Worm (Caenorhabditis elegans) whole organism, young adult: ENCODE data around the gene T22B7.7.

Source experiments
- B0019.2 ChIP-seq: fragments of 200-800 bp; sonication (Bioruptor generic); conservative IDR thresholded peaks from 2 replicates; pipeline ENCODE4 v1.3.6; 2022; ENCODE audit warnings: missing genetic modification reagents, missing genetic modification characterization, missing compliant biosample characterization
- B0261.1 ChIP-seq: sonication (generic microtip); optimal IDR thresholded peaks from 2 replicates; lab custom pipeline; 2016; ENCODE audit warnings: mild to moderate bottlenecking, missing genetic modification characterization, moderate library complexity, missing compliant biosample characterization
- C17E4.6 ChIP-seq: fragments of 200-800 bp; sonication (Bioruptor generic); IDR thresholded peaks from 2 replicates; pipeline ENCODE4 v1.3.6; 2022; ENCODE audit warnings: missing genetic modification reagents, missing genetic modification characterization, missing compliant biosample characterization
- D2030.7 ChIP-seq: fragments of 200-800 bp; sonication (Bioruptor generic); IDR thresholded peaks from 2 replicates; pipeline ENCODE4 v1.3.6; 2022; ENCODE audit warnings: missing genetic modification reagents, missing genetic modification characterization, missing compliant biosample characterization
- F23B12.7 ChIP-seq: sonication (generic microtip); optimal IDR thresholded peaks from 2 replicates; lab custom pipeline; 2017; ENCODE audit warnings: missing genetic modification characterization, mild to moderate bottlenecking, missing compliant biosample characterization, antibody characterized with exemption, moderate library complexity; ENCODE audit not compliant: insufficient read depth
- K11D2.4 ChIP-seq: fragments of 200-800 bp; sonication (Bioruptor generic); IDR thresholded peaks from 2 replicates; pipeline ENCODE4 v1.3.6; 2022; ENCODE audit warnings: missing genetic modification reagents, missing genetic modification characterization, missing compliant biosample characterization
- T07F8.4 ChIP-seq: sonication (generic microtip); optimal IDR thresholded peaks from 2 replicates; lab custom pipeline; 2016; ENCODE audit warnings: mild to moderate bottlenecking, missing genetic modification characterization, moderate library complexity, missing compliant biosample characterization
- Y53G8AR.9 ChIP-seq: fragments of 200-800 bp; sonication (Bioruptor generic); conservative IDR thresholded peaks from 2 replicates; pipeline ENCODE4 v1.3.6; 2022; ENCODE audit warnings: missing genetic modification reagents, missing genetic modification characterization, missing compliant biosample characterization
- attf-5 ChIP-seq: fragments of 200-800 bp; sonication (Bioruptor generic); optimal IDR thresholded peaks from 2 replicates; lab custom pipeline; 2018; ENCODE audit warnings: mild to moderate bottlenecking, missing genetic modification characterization, missing compliant biosample characterization
- ceh-79 ChIP-seq: sonication (generic microtip); optimal IDR thresholded peaks from 2 replicates; lab custom pipeline; 2017; ENCODE audit warnings: mild to moderate bottlenecking, missing genetic modification characterization, missing compliant biosample characterization
- ceh-91 ChIP-seq: fragments of 200-800 bp; sonication (Bioruptor generic); IDR thresholded peaks from 2 replicates; pipeline ENCODE4 v1.3.6; 2022; ENCODE audit warnings: missing genetic modification reagents, missing genetic modification characterization, missing compliant biosample characterization
- die-1 ChIP-seq: sonication (generic microtip); optimal IDR thresholded peaks from 2 replicates; lab custom pipeline; 2016; ENCODE audit warnings: missing genotype, mild to moderate bottlenecking, missing genetic modification characterization, missing compliant biosample characterization
- dpff-1 ChIP-seq: sonication (generic microtip); optimal IDR thresholded peaks from 2 replicates; lab custom pipeline; 2017; ENCODE audit warnings: mild to moderate bottlenecking, missing genetic modification characterization, missing compliant biosample characterization
- efl-1 ChIP-seq: fragments of 150-350 bp; optimal IDR thresholded peaks from 2 replicates; lab custom pipeline; 2014; ENCODE audit warnings: missing biosample characterization, missing genetic modification reagents, missing genetic modification characterization
- ekl-4 ChIP-seq: fragments of 200-800 bp; sonication (Bioruptor generic); IDR thresholded peaks from 2 replicates; pipeline ENCODE4 v1.3.6; 2022; ENCODE audit warnings: missing genetic modification reagents, missing genetic modification characterization, missing compliant biosample characterization
- fkh-3 ChIP-seq: sonication (generic microtip); optimal IDR thresholded peaks from 2 replicates; lab custom pipeline; 2016; ENCODE audit warnings: mild to moderate bottlenecking, missing genetic modification characterization, missing compliant biosample characterization
- hmg-1.2 ChIP-seq: fragments of 200-800 bp; sonication (Bioruptor generic); IDR thresholded peaks from 2 replicates; pipeline ENCODE4 v1.3.6; 2022; ENCODE audit warnings: missing genetic modification reagents, missing genetic modification characterization, missing compliant biosample characterization
- hsf-1 ChIP-seq: fragments of 200-800 bp; sonication (Bioruptor generic); IDR thresholded peaks from 2 replicates; pipeline ENCODE4 v1.3.6; 2022; ENCODE audit warnings: missing genetic modification reagents, missing genetic modification characterization, missing compliant biosample characterization
- let-607 ChIP-seq, 2 experiments: fragments of 200-800 bp in 1 of 2; sonication (Bioruptor generic) in 1 of 2; sonication (generic microtip) in 1 of 2; optimal IDR thresholded peaks; 2 replicates each; lab custom pipeline; 2016 to 2018; ENCODE audit warnings: mild to moderate bottlenecking in 2 of 2, missing compliant biosample characterization in 2 of 2, missing genetic modification characterization in 2 of 2, moderate library complexity in 2 of 2, missing genotype in 1 of 2
- madf-6 ChIP-seq: fragments of 200-800 bp; sonication (Bioruptor generic); IDR thresholded peaks from 2 replicates; pipeline ENCODE4 v1.3.6; 2022; ENCODE audit warnings: missing genetic modification reagents, missing genetic modification characterization, missing compliant biosample characterization
- nfya-1 ChIP-seq: sonication (generic microtip); optimal IDR thresholded peaks from 2 replicates; lab custom pipeline; 2017; ENCODE audit warnings: antibody characterized with exemption, missing compliant biosample characterization, missing genetic modification characterization, borderline replicate concordance; ENCODE audit not compliant: insufficient read depth
- nfyb-1 ChIP-seq: fragments of 200-800 bp; sonication (Bioruptor generic); IDR thresholded peaks from 2 replicates; pipeline ENCODE4 v1.3.6; 2022; ENCODE audit warnings: missing genetic modification reagents, missing genetic modification characterization, missing compliant biosample characterization
- nhr-179 ChIP-seq: sonication (generic microtip); optimal IDR thresholded peaks from 2 replicates; lab custom pipeline; 2016; ENCODE audit warnings: mild to moderate bottlenecking, missing genetic modification characterization, missing compliant biosample characterization
- pha-4 ChIP-seq: fragments of 150-350 bp; sonication (generic microtip); optimal IDR thresholded peaks from 2 replicates; lab custom pipeline; 2014; ENCODE audit warnings: missing biosample characterization, missing genetic modification reagents, missing genetic modification characterization
- repo-1 ChIP-seq: sonication (generic microtip); optimal IDR thresholded peaks from 2 replicates; lab custom pipeline; 2017; ENCODE audit warnings: mild to moderate bottlenecking, missing genetic modification characterization, missing compliant biosample characterization
- rpc-1 ChIP-seq, 2 experiments: fragments of 150-350 bp in 1 of 2; sonication (generic microtip) in 1 of 2; optimal IDR thresholded peaks; 2 replicates each; lab custom pipeline; 2014 to 2018; ENCODE audit warnings: missing biosample characterization in 1 of 2, missing genetic modification characterization in 1 of 2, missing genetic modification reagents in 1 of 2, missing genotype in 1 of 2
- snpc-3.4 ChIP-seq: sonication (generic microtip); optimal IDR thresholded peaks from 2 replicates; lab custom pipeline; 2017; ENCODE audit warnings: missing genetic modification characterization, mild to moderate bottlenecking, missing compliant biosample characterization, antibody characterized with exemption, moderate library complexity, missing genotype, missing genetic modification reagents
- snpc-4 ChIP-seq, 5 experiments: fragments of 150-350 bp in 1 of 5; sonication (generic microtip) in 4 of 5; optimal IDR thresholded peaks; 2 replicates each; lab custom pipeline; 2014 to 2018; ENCODE audit warnings: missing genetic modification characterization in 5 of 5, missing biosample characterization in 3 of 5, antibody characterized with exemption in 2 of 5, mild to moderate bottlenecking in 2 of 5, missing compliant biosample characterization in 2 of 5, missing genotype in 2 of 5, moderate library complexity in 2 of 5, missing genetic modification reagents in 1 of 5
- unc-62 ChIP-seq: fragments of 150-350 bp; optimal IDR thresholded peaks from 2 replicates; lab custom pipeline; 2014; ENCODE audit warnings: missing biosample characterization, missing genetic modification reagents, missing genetic modification characterization
- xnd-1 ChIP-seq: sonication (generic microtip); optimal IDR thresholded peaks from 2 replicates; lab custom pipeline; 2016; ENCODE audit warnings: missing genotype, missing genetic modification reagents, missing genetic modification characterization, missing compliant biosample characterization
- ztf-25 ChIP-seq: fragments of 200-800 bp; sonication (Bioruptor generic); IDR thresholded peaks from 2 replicates; pipeline ENCODE4 v1.3.6; 2022; ENCODE audit warnings: missing genetic modification reagents, missing genetic modification characterization, missing compliant biosample characterization
- ztf-26 ChIP-seq: sonication (generic microtip); optimal IDR thresholded peaks from 2 replicates; lab custom pipeline; 2017; ENCODE audit warnings: missing genetic modification characterization, missing compliant biosample characterization
- ztf-3 ChIP-seq: fragments of 200-800 bp; sonication (Bioruptor generic); optimal IDR thresholded peaks from 2 replicates; lab custom pipeline; 2018; ENCODE audit warnings: mild to moderate bottlenecking, missing genetic modification characterization, missing compliant biosample characterization

Gene T22B7.7

ce11 chrX:5621793-5622192, 32.1 kb downstream of the T22B7.7 start (continued):
- no peak for TF ChIP-seq let-607 (tag; optimal IDR thresholded peaks at IDR 0.05; lab: Kevin White, UChicago)
- no peak for TF ChIP-seq ztf-26 (tag; lab: Kevin White, UChicago)
- TF ChIP-seq ceh-79 (tag; lab: Kevin White, UChicago), result no peak
- TF ChIP-seq ztf-25 (GFP tag; lab: Robert Waterston, UW), result no peak

- TF ChIP-seq snpc-4 (GFP tag; optimal IDR thresholded peaks at IDR 0.05; lab: Kevin White, UChicago) (no peak), snpc-4 (tag; optimal IDR thresholded peaks at IDR 0.05; lab: Kevin White, UChicago) (no peak), D2030.7 (GFP tag; lab: Robert Waterston, UW) (no peak), T07F8.4 (tag; lab: Kevin White, UChicago) (no peak)
These were observed 37.9 kb downstream of the T22B7.7 start for ce11 chrX:5616000-5616399.

- no peak for TF ChIP-seq rpc-1 (optimal IDR thresholded peaks at IDR 0.05; lab: Kevin White, UChicago)
- no peak for TF ChIP-seq rpc-1 (tag; optimal IDR thresholded peaks at IDR 0.05; lab: Kevin White, UChicago)
- TF ChIP-seq xnd-1 (tag; lab: Kevin White, UChicago), result no peak
- TF ChIP-seq nhr-179 (tag; lab: Kevin White, UChicago), result no peak
- no peak for TF ChIP-seq ekl-4 (GFP tag; lab: Robert Waterston, UW)
- TF ChIP-seq nfyb-1, result no peak
- TF ChIP-seq ceh-91, result no peak
- no peak for TF ChIP-seq repo-1 (tag; lab: Kevin White, UChicago)
- TF ChIP-seq attf-5 (GFP tag; lab: Kevin White, UChicago), result no peak
- TF ChIP-seq K11D2.4, result no peak
- TF ChIP-seq F23B12.7, result no peak
- TF ChIP-seq C17E4.6 (GFP tag; lab: Robert Waterston, UW), result no peak
These were observed 42.7 kb downstream of the T22B7.7 start, which contains the start of gene octr-1 for ce11 chrX:5611155-5611554. Gene octr-1 (minus strand): TSS chrX:5611255.

ce11 chrX:5605049-5605448, 48.8 kb downstream of the T22B7.7 start:
- no peak for TF ChIP-seq snpc-3.4 (tag; lab: Kevin White, UChicago)
- no peak for TF ChIP-seq pha-4 (tag; lab: Kevin White, UChicago)
- TF ChIP-seq K11D2.4, result no peak
- TF ChIP-seq madf-6, result no peak
- no peak for TF ChIP-seq dpff-1
- TF ChIP-seq Y53G8AR.9, result no peak
- TF ChIP-seq ztf-3 (GFP tag; lab: Kevin White, UChicago), result no peak
- TF ChIP-seq attf-5 (GFP tag; lab: Kevin White, UChicago), result no peak
- no peak for TF ChIP-seq unc-62 (GFP tag; lab: Kevin White, UChicago)
- TF ChIP-seq fkh-3 (tag; lab: Kevin White, UChicago), result no peak
- TF ChIP-seq efl-1 (GFP tag; lab: Kevin White, UChicago), result no peak
- no peak for TF ChIP-seq die-1
- no peak for TF ChIP-seq hsf-1 (GFP tag; lab: Robert Waterston, UW)
- TF ChIP-seq hmg-1.2 (GFP tag; lab: Robert Waterston, UW), result no peak
- no peak for TF ChIP-seq B0261.1 (tag; lab: Kevin White, UChicago)
- no peak for TF ChIP-seq nfya-1 (tag; lab: Kevin White, UChicago)
- no peak for TF ChIP-seq B0019.2 (GFP tag; lab: Robert Waterston, UW)
